Fruit fly (Drosophila melanogaster): Measurements from ENCODE around the gene CG45690.

DNA sequence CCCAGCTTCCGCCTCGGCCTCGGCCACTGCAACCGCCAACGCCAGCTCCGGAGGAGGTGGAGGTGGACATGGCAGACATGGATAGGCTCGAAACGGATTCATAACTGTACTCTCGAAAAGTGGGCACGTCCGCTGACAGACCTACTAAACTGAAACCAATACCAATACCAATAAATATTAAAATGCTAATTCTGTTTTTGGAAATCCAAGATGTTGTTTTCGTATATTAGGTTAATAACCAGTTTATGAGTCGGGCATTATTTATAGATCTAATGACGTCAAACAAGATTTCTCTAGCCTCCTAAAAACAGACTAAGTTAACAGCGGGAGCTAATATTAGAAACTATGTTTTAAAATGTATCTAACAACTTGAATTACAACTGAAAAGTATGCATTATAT, 24.1 kb downstream of the CG45690 start:
- no peak for TF ChIP-seq dsf (GFP tag; optimal IDR thresholded peaks at IDR 0.05; ENCODE audit: borderline replicate concordance)
- no peak for TF ChIP-seq CrebA (GFP tag; optimal IDR thresholded peaks at IDR 0.05; ENCODE audit: borderline replicate concordance)
- no peak for TF ChIP-seq CG9705 (GFP tag; optimal IDR thresholded peaks at IDR 0.05)
